Worm (Caenorhabditis elegans) whole organism, young adult: ENCODE results near the gene tbx-2.

Source experiments
- ama-1 ChIP-seq, 3 experiments: fragments of 150-350 bp in 1 of 3; sonication (generic microtip) in 2 of 3; optimal IDR thresholded peaks; 2 replicates each; lab custom pipeline; 2014 to 2018; ENCODE audit warnings: missing biosample characterization in 2 of 3, missing genetic modification characterization in 2 of 3, missing genetic modification reagents in 2 of 3
- egl-44 ChIP-seq: fragments of 200-800 bp; sonication (Bioruptor generic); IDR thresholded peaks from 2 replicates; pipeline ENCODE4 v1.3.6; 2022; ENCODE audit warnings: missing genetic modification reagents, missing genetic modification characterization, missing compliant biosample characterization
- madf-3 ChIP-seq: fragments of 200-800 bp; sonication (Bioruptor generic); IDR thresholded peaks from 2 replicates; pipeline ENCODE4 v1.3.6; 2022; ENCODE audit warnings: missing genetic modification reagents, missing genetic modification characterization, missing compliant biosample characterization
- nfyb-1 ChIP-seq: fragments of 200-800 bp; sonication (Bioruptor generic); IDR thresholded peaks from 2 replicates; pipeline ENCODE4 v1.3.6; 2022; ENCODE audit warnings: missing genetic modification reagents, missing genetic modification characterization, missing compliant biosample characterization
- nhr-90 ChIP-seq: sonication (generic microtip); optimal IDR thresholded peaks from 2 replicates; lab custom pipeline; 2016; ENCODE audit warnings: missing genotype, mild to moderate bottlenecking, missing genetic modification characterization, missing compliant biosample characterization
- snpc-4 ChIP-seq, 5 experiments: fragments of 150-350 bp in 1 of 5; sonication (generic microtip) in 4 of 5; optimal IDR thresholded peaks; 2 replicates each; lab custom pipeline; 2014 to 2018; ENCODE audit warnings: missing genetic modification characterization in 5 of 5, missing biosample characterization in 3 of 5, antibody characterized with exemption in 2 of 5, mild to moderate bottlenecking in 2 of 5, missing compliant biosample characterization in 2 of 5, missing genotype in 2 of 5, moderate library complexity in 2 of 5, missing genetic modification reagents in 1 of 5
- tbp1 ChIP-seq: fragments of 200-800 bp; sonication (Bioruptor generic); optimal IDR thresholded peaks from 2 replicates; lab custom pipeline; 2018; ENCODE audit warnings: mild to moderate bottlenecking, missing genetic modification characterization, missing compliant biosample characterization

ce11 chrIII:5105485-5105884, 30.6 kb downstream of the tbx-2 start:
- TF ChIP-seq tbp1 (GFP tag; lab: Kevin White, UChicago) (no peak), nhr-90 (tag; lab: Kevin White, UChicago) (no peak), nfyb-1 (GFP tag; lab: Robert Waterston, UW) (no peak), egl-44 (GFP tag; lab: Robert Waterston, UW) (no peak), madf-3 (GFP tag; lab: Robert Waterston, UW) (no peak), snpc-4 (GFP tag; optimal IDR thresholded peaks at IDR 0.05; lab: Kevin White, UChicago) (no peak), snpc-4 (tag; optimal IDR thresholded peaks at IDR 0.05; lab: Kevin White, UChicago) (no peak), ama-1 (optimal IDR thresholded peaks at IDR 0.05; lab: Kevin White, UChicago) (no peak), ama-1 (GFP tag; optimal IDR thresholded peaks at IDR 0.05; lab: Kevin White, UChicago) (no peak)
